Fruit fly (Drosophila melanogaster) ovary, adult (tissue): ENCODE results near the gene Drsl3.
A peak's percentile ranks its signal among the peaks of the same experiment; 100 is the strongest.

Experiments used
- CG17801 ChIP-seq: fragments of 200-800 bp; optimal IDR thresholded peaks from 2 replicates; lab custom pipeline; 2019; ENCODE audit warnings: missing biosample characterization, mild to moderate bottlenecking, missing genetic modification characterization, moderate library complexity; ENCODE audit not compliant: partially characterized antibody

Gene Drsl3

dm6 chr3L:3334784-3335183 is 20.0 kb downstream of the Drsl3 start, which contains the start of gene CG14969:
TSS of gene CG14969 (minus strand) at chr3L:3334978.
- peak; percentile 37 for TF ChIP-seq CG17801 (GFP tag; lab: Kevin White, UChicago)

dm6 chr3L:3335688-3336087 is 20.9 kb downstream of the Drsl3 start, which contains the start of gene Drsl1:
TSS of gene Drsl1 (minus strand) at chr3L:3335788.
- no peak for TF ChIP-seq CG17801 (GFP tag; lab: Kevin White, UChicago)

- peak; percentile 87 for TF ChIP-seq CG17801 (GFP tag; lab: Kevin White, UChicago)
Observed at dm6 chr3L:3336368-3337164, 21.8 kb downstream of the Drsl3 start, which contains the start of the genes Drsl6 and kst. TSS of gene Drsl6 (minus strand) at chr3L:3336418. TSS of gene kst (plus strand) at chr3L:3336860.

dm6 chr3L:3337345-3337928 is 22.6 kb downstream of the Drsl3 start:
- TF ChIP-seq CG17801 (GFP tag; lab: Kevin White, UChicago), result no peak

dm6 chr3L:3338028-3338855 is 23.4 kb downstream of the Drsl3 start:
- TF ChIP-seq CG17801 (GFP tag; lab: Kevin White, UChicago), result no peak

- no peak for TF ChIP-seq CG17801 (GFP tag; lab: Kevin White, UChicago)
Observed at dm6 chr3L:3338882-3339590, 24.2 kb downstream of the Drsl3 start.

dm6 chr3L:3339695-3340226 is 25.0 kb downstream of the Drsl3 start:
- TF ChIP-seq CG17801 (GFP tag; lab: Kevin White, UChicago), result peak; percentile 11

dm6 chr3L:3342307-3342940 is 27.6 kb downstream of the Drsl3 start:
- TF ChIP-seq CG17801 (GFP tag; lab: Kevin White, UChicago), result no peak

dm6 chr3L:3343260-3343659 is 28.5 kb downstream of the Drsl3 start:
- TF ChIP-seq CG17801 (GFP tag; lab: Kevin White, UChicago), result no peak

- TF ChIP-seq CG17801 (GFP tag; lab: Kevin White, UChicago), result no peak
Observed at dm6 chr3L:3344528-3344927, 29.7 kb downstream of the Drsl3 start.

dm6 chr3L:3346294-3346693 is 31.5 kb downstream of the Drsl3 start:
- TF ChIP-seq CG17801 (GFP tag; lab: Kevin White, UChicago), result no peak

dm6 chr3L:3348956-3349824 is 34.4 kb downstream of the Drsl3 start:
- TF ChIP-seq CG17801 (GFP tag; lab: Kevin White, UChicago), result no peak

dm6 chr3L:3349825-3350123 is 35.0 kb downstream of the Drsl3 start:
- no peak for TF ChIP-seq CG17801 (GFP tag; lab: Kevin White, UChicago)
